Fruit fly (Drosophila melanogaster) whole organism, adult: ENCODE results near the gene CG44001.
A peak's percentile ranks its signal among the peaks of the same experiment; 100 is the strongest.

Experiments used
- CG11617 ChIP-seq: fragments of 200-800 bp; sonication (Bioruptor generic); optimal IDR thresholded peaks from 2 replicates; lab custom pipeline; 2017; ENCODE audit warnings: mild to moderate bottlenecking, missing biosample characterization, missing genetic modification reagents, missing genetic modification characterization
- CG12768 ChIP-seq: fragments of 200-800 bp; sonication (Bioruptor generic); optimal IDR thresholded peaks from 2 replicates; lab custom pipeline; 2017; ENCODE audit warnings: missing biosample characterization, missing genetic modification characterization, mild to moderate bottlenecking, moderate library complexity, missing genetic modification reagents
- CG14711 ChIP-seq: fragments of 200-800 bp; sonication (Bioruptor generic); optimal IDR thresholded peaks from 2 replicates; lab custom pipeline; 2018; ENCODE audit warnings: missing biosample characterization, mild to moderate bottlenecking, missing genetic modification characterization, moderate library complexity
- CG1620 ChIP-seq: fragments of 200-800 bp; sonication (Bioruptor generic); optimal IDR thresholded peaks from 2 replicates; lab custom pipeline; 2016; ENCODE audit warnings: missing biosample characterization, missing genetic modification characterization
- CG33017 ChIP-seq: fragments of 200-800 bp; sonication (Bioruptor generic); optimal IDR thresholded peaks from 2 replicates; lab custom pipeline; 2018; ENCODE audit warnings: missing biosample characterization, mild to moderate bottlenecking, missing genetic modification characterization, moderate library complexity
- CG5204 ChIP-seq: fragments of 200-800 bp; sonication (Bioruptor generic); optimal IDR thresholded peaks from 2 replicates; lab custom pipeline; 2016; ENCODE audit warnings: missing biosample characterization, missing genetic modification characterization
- CG7045 ChIP-seq: fragments of 200-800 bp; sonication (Bioruptor generic); optimal IDR thresholded peaks from 2 replicates; lab custom pipeline; 2017; ENCODE audit warnings: missing biosample characterization, mild to moderate bottlenecking, missing genetic modification characterization
- CG7101 ChIP-seq: fragments of 200-800 bp; sonication (Bioruptor generic); optimal IDR thresholded peaks from 2 replicates; lab custom pipeline; 2018; ENCODE audit warnings: missing biosample characterization, mild to moderate bottlenecking, missing genetic modification characterization, moderate library complexity
- Clk ChIP-seq: fragments of 200-800 bp; sonication (Bioruptor generic); optimal IDR thresholded peaks from 2 replicates; lab custom pipeline; 2017; ENCODE audit warnings: missing biosample characterization, missing genetic modification characterization
- Crg-1 ChIP-seq: fragments of 200-800 bp; sonication (Bioruptor generic); optimal IDR thresholded peaks from 2 replicates; lab custom pipeline; 2016; ENCODE audit warnings: missing biosample characterization, missing genetic modification characterization
- Hr96 ChIP-seq: fragments of 200-800 bp; sonication (Bioruptor generic); optimal IDR thresholded peaks from 2 replicates; lab custom pipeline; 2016; ENCODE audit warnings: missing biosample characterization, missing genetic modification characterization
- Mnt ChIP-seq: fragments of 200-800 bp; sonication (Bioruptor generic); optimal IDR thresholded peaks from 2 replicates; lab custom pipeline; 2016; ENCODE audit warnings: missing biosample characterization, mild to moderate bottlenecking, missing genetic modification characterization
- bab1 ChIP-seq: fragments of 200-800 bp; sonication (Bioruptor generic); optimal IDR thresholded peaks from 3 replicates; lab custom pipeline; 2019; ENCODE audit warnings: missing biosample characterization, mild to moderate bottlenecking, missing genetic modification characterization, moderate library complexity
- cic ChIP-seq: fragments of 200-800 bp; sonication (Bioruptor generic); optimal IDR thresholded peaks from 2 replicates; lab custom pipeline; 2017; ENCODE audit warnings: missing biosample characterization, mild to moderate bottlenecking, missing genetic modification characterization, moderate library complexity
- cnc ChIP-seq, 2 experiments: fragments of >200 bp; optimal IDR thresholded peaks; 2 replicates each; lab custom pipeline; 2017
- kay ChIP-seq: fragments of 200-800 bp; sonication (Bioruptor generic); peaks from one replicate; lab custom pipeline; 2016; ENCODE audit warnings: missing biosample characterization, missing genetic modification characterization, borderline replicate concordance
- ovo ChIP-seq: fragments of 200-800 bp; sonication (Bioruptor generic); optimal IDR thresholded peaks from 2 replicates; lab custom pipeline; 2016; ENCODE audit warnings: missing biosample characterization, missing genetic modification characterization
- pad ChIP-seq: fragments of 200-800 bp; sonication (Bioruptor generic); optimal IDR thresholded peaks from 3 replicates; lab custom pipeline; 2017; ENCODE audit warnings: missing biosample characterization, missing genetic modification characterization, mild to moderate bottlenecking, moderate library complexity, missing genetic modification reagents
- tj ChIP-seq: fragments of 200-800 bp; sonication (Bioruptor generic); optimal IDR thresholded peaks from 3 replicates; lab custom pipeline; 2017; ENCODE audit warnings: missing biosample characterization, mild to moderate bottlenecking, missing genetic modification characterization, moderate library complexity
- toe ChIP-seq: fragments of 200-800 bp; sonication (Bioruptor generic); optimal IDR thresholded peaks from 2 replicates; lab custom pipeline; 2016; ENCODE audit warnings: missing biosample characterization, missing genetic modification characterization

Gene CG44001

dm6 chr2L:5044361-5044891 lies 1.4 kb downstream of the CG44001 start, which contains the start of gene CG31650:
Gene CG31650 (minus strand): TSS chr2L:5044712.
- TF ChIP-seq CG5204 (no peak), CG14711 (tag; lab: Kevin White, UChicago) (no peak), CG12768 (GFP tag; lab: Kevin White, UChicago) (no peak), CG7101 (no peak), Clk (GFP tag; lab: Kevin White, UChicago) (no peak), cic (GFP tag; lab: Kevin White, UChicago) (no peak), CG7045 (GFP tag; lab: Kevin White, UChicago) (no peak), bab1 (no peak), kay (GFP tag; lab: Kevin White, UChicago) (no peak), toe (GFP tag; lab: Kevin White, UChicago) (no peak), pad (no peak), Mnt (GFP tag; lab: Kevin White, UChicago) (no peak), CG11617 (GFP tag; lab: Kevin White, UChicago) (no peak), Crg-1 (no peak), tj (GFP tag; lab: Kevin White, UChicago) (no peak), ovo (GFP tag; lab: Kevin White, UChicago) (no peak), Hr96 (GFP tag; lab: Kevin White, UChicago) (no peak), CG1620 (GFP tag; lab: Kevin White, UChicago) (no peak), cnc (optimal IDR thresholded peaks at IDR 0.05; lab: Kevin White, UChicago) (no peak), CG33017 (tag; lab: Kevin White, UChicago) (no peak)

- peak; percentile 15 for TF ChIP-seq CG5204
- peak; percentile 57 for TF ChIP-seq CG33017 (tag; lab: Kevin White, UChicago)
- TF ChIP-seq Clk (GFP tag; lab: Kevin White, UChicago) = no peak
- no peak for TF ChIP-seq bab1
- peak; percentile 4 for TF ChIP-seq CG1620 (GFP tag; lab: Kevin White, UChicago)
- peak; percentile 33 for TF ChIP-seq Mnt (GFP tag; lab: Kevin White, UChicago)
- TF ChIP-seq cnc (optimal IDR thresholded peaks at IDR 0.05; lab: Kevin White, UChicago) = no peak
- TF ChIP-seq CG12768 (GFP tag; lab: Kevin White, UChicago) = peak; percentile 10
- peak; percentile 48 for TF ChIP-seq CG7101
- peak; percentile 18 for TF ChIP-seq pad
- TF ChIP-seq ovo (GFP tag; lab: Kevin White, UChicago) = peak; percentile 58
- TF ChIP-seq kay (GFP tag; lab: Kevin White, UChicago) = peak; percentile 66
- no peak for TF ChIP-seq toe (GFP tag; lab: Kevin White, UChicago)
- peak; percentile 34 for TF ChIP-seq Crg-1
- TF ChIP-seq CG11617 (GFP tag; lab: Kevin White, UChicago) = peak; percentile 57
- no peak for TF ChIP-seq Hr96 (GFP tag; lab: Kevin White, UChicago)
- peak; percentile 26 for TF ChIP-seq tj (GFP tag; lab: Kevin White, UChicago)
- TF ChIP-seq CG14711 (tag; lab: Kevin White, UChicago) = no peak
- no peak for TF ChIP-seq CG7045 (GFP tag; lab: Kevin White, UChicago)
- peak; percentile 13 for TF ChIP-seq cic (GFP tag; lab: Kevin White, UChicago)
Measured at dm6 chr2L:5044892-5045619, 2.0 kb downstream of the CG44001 start.

dm6 chr2L:5046261-5046660 lies 3.2 kb downstream of the CG44001 start:
- TF ChIP-seq pad (no peak), ovo (GFP tag; lab: Kevin White, UChicago) (no peak), Mnt (GFP tag; lab: Kevin White, UChicago) (no peak), CG5204 (no peak), cic (GFP tag; lab: Kevin White, UChicago) (no peak), CG7101 (no peak), CG11617 (GFP tag; lab: Kevin White, UChicago) (no peak), CG1620 (GFP tag; lab: Kevin White, UChicago) (no peak), tj (GFP tag; lab: Kevin White, UChicago) (no peak), CG33017 (tag; lab: Kevin White, UChicago) (no peak), Crg-1 (no peak), kay (GFP tag; lab: Kevin White, UChicago) (no peak), Clk (GFP tag; lab: Kevin White, UChicago) (no peak), bab1 (no peak), CG7045 (GFP tag; lab: Kevin White, UChicago) (no peak), CG12768 (GFP tag; lab: Kevin White, UChicago) (no peak), toe (GFP tag; lab: Kevin White, UChicago) (no peak)

- no peak for TF ChIP-seq CG5204
Measured at dm6 chr2L:5049974-5050373, 6.9 kb downstream of the CG44001 start.

dm6 chr2L:5050825-5051224 lies 7.8 kb downstream of the CG44001 start, which contains the start of gene CG9121:
Gene CG9121 (minus strand): TSS chr2L:5051062.
- no peak for TF ChIP-seq toe (GFP tag; lab: Kevin White, UChicago)
- no peak for TF ChIP-seq bab1
- TF ChIP-seq CG7045 (GFP tag; lab: Kevin White, UChicago) = no peak
- no peak for TF ChIP-seq CG7101
- no peak for TF ChIP-seq cic (GFP tag; lab: Kevin White, UChicago)
- TF ChIP-seq CG12768 (GFP tag; lab: Kevin White, UChicago) = no peak
- no peak for TF ChIP-seq Hr96 (GFP tag; lab: Kevin White, UChicago)
- no peak for TF ChIP-seq kay (GFP tag; lab: Kevin White, UChicago)
